Fruit fly (Drosophila melanogaster) whole organism, embryonic: ENCODE results near the gene CG2147.

Experiments
- Adf1 ChIP-seq: fragments of 200-800 bp; sonication (Bioruptor generic); IDR thresholded peaks from 2 replicates; pipeline ENCODE4 v1.3.6; 2022; ENCODE audit warnings: missing biosample characterization, missing genetic modification characterization
- Aef1 ChIP-seq: fragments of 200-800 bp; sonication (Bioruptor generic); IDR thresholded peaks from 3 replicates; pipeline ENCODE4 v1.3.6; 2022; ENCODE audit warnings: missing biosample characterization, missing genetic modification characterization
- CG12219 ChIP-seq: fragments of 200-800 bp; sonication (Bioruptor generic); optimal IDR thresholded peaks from 3 replicates; lab custom pipeline; 2018; ENCODE audit warnings: missing biosample characterization, mild to moderate bottlenecking, missing genetic modification characterization
- CG1233 ChIP-seq: fragments of 200-800 bp; sonication (Bioruptor generic); optimal IDR thresholded peaks from 4 replicates; lab custom pipeline; 2018; ENCODE audit warnings: missing biosample characterization, mild to moderate bottlenecking, missing genetic modification characterization
- CG12769 ChIP-seq: fragments of 200-800 bp; sonication (Bioruptor generic); optimal IDR thresholded peaks from 2 replicates; lab custom pipeline; 2019; ENCODE audit warnings: missing biosample characterization, mild to moderate bottlenecking, missing genetic modification characterization, moderate library complexity
- CG13894 ChIP-seq: fragments of 200-800 bp; sonication (Bioruptor generic); optimal IDR thresholded peaks from 3 replicates; lab custom pipeline; 2018; ENCODE audit warnings: missing biosample characterization, mild to moderate bottlenecking, missing genetic modification characterization, moderate library complexity
- CG1832 ChIP-seq: fragments of 200-800 bp; sonication (Bioruptor generic); optimal IDR thresholded peaks from 2 replicates; lab custom pipeline; 2017; ENCODE audit warnings: missing biosample characterization, mild to moderate bottlenecking, missing genetic modification characterization, inconsistent platforms
- CG2199 ChIP-seq: fragments of 200-800 bp; sonication (Bioruptor generic); IDR thresholded peaks from 3 replicates; pipeline ENCODE4 v1.3.6; 2022; ENCODE audit warnings: missing biosample characterization, missing genetic modification characterization
- CG2889 ChIP-seq: fragments of 200-800 bp; sonication (Bioruptor generic); IDR thresholded peaks from 3 replicates; pipeline ENCODE4 v1.3.6; 2022; ENCODE audit warnings: missing biosample characterization, missing genetic modification characterization
- CG32772 ChIP-seq: fragments of 200-800 bp; sonication (Bioruptor generic); IDR thresholded peaks from 2 replicates; pipeline ENCODE4 v1.3.6; 2022; ENCODE audit warnings: missing biosample characterization, missing genetic modification characterization
- CG3281 ChIP-seq: fragments of 200-800 bp; sonication (Bioruptor generic); optimal IDR thresholded peaks from 3 replicates; lab custom pipeline; 2017; ENCODE audit warnings: missing biosample characterization, mild to moderate bottlenecking, missing genetic modification characterization
- CG3995 ChIP-seq: fragments of 200-800 bp; sonication (Bioruptor generic); optimal IDR thresholded peaks from 3 replicates; lab custom pipeline; 2016; ENCODE audit warnings: missing biosample characterization, missing genetic modification characterization
- CG4360 ChIP-seq: fragments of 200-800 bp; sonication (Bioruptor generic); IDR thresholded peaks from 2 replicates; pipeline ENCODE4 v1.3.6; 2022; ENCODE audit warnings: missing biosample characterization, missing genetic modification characterization
- CG6654 ChIP-seq: fragments of 200-800 bp; sonication (Bioruptor generic); optimal IDR thresholded peaks from 2 replicates; lab custom pipeline; 2017; ENCODE audit warnings: missing biosample characterization, mild to moderate bottlenecking, missing genetic modification characterization
- CG7839 ChIP-seq: fragments of 200-800 bp; sonication (Bioruptor generic); optimal IDR thresholded peaks from 3 replicates; lab custom pipeline; 2018; ENCODE audit warnings: missing biosample characterization, mild to moderate bottlenecking, missing genetic modification characterization, moderate library complexity
- CG8924 ChIP-seq: fragments of 200-800 bp; optimal IDR thresholded peaks from 3 replicates; lab custom pipeline; 2019; ENCODE audit warnings: missing biosample characterization, mild to moderate bottlenecking, missing genetic modification characterization, moderate library complexity
- CG9437 ChIP-seq: fragments of 200-800 bp; sonication (Bioruptor generic); optimal IDR thresholded peaks from 2 replicates; lab custom pipeline; 2018; ENCODE audit warnings: missing biosample characterization, mild to moderate bottlenecking, missing genetic modification characterization
- CG9932 ChIP-seq: fragments of 200-800 bp; sonication (Bioruptor generic); IDR thresholded peaks from 2 replicates; pipeline ENCODE4 v1.3.6; 2022; ENCODE audit warnings: missing biosample characterization, missing genetic modification characterization
- Eip74EF ChIP-seq, 2 experiments: fragments of 200-800 bp in 1 of 2; fragments of >200 bp in 1 of 2; sonication (Bioruptor generic) in 1 of 2; optimal IDR thresholded peaks; 2 replicates each; lab custom pipeline; 2017 to 2019; ENCODE audit warnings: missing biosample characterization in 2 of 2, missing genetic modification characterization in 2 of 2, mild to moderate bottlenecking in 1 of 2, moderate library complexity in 1 of 2
- Med ChIP-seq: fragments of 200-800 bp; sonication (Bioruptor generic); peaks from one replicate; lab custom pipeline; 2016; ENCODE audit warnings: missing biosample characterization, missing genetic modification characterization, mild to moderate bottlenecking, inconsistent platforms, moderate library complexity
- Nf-YC ChIP-seq: fragments of 200-800 bp; optimal IDR thresholded peaks from 3 replicates; lab custom pipeline; 2019; ENCODE audit warnings: missing biosample characterization, mild to moderate bottlenecking, missing genetic modification characterization, moderate library complexity
- Rfx ChIP-seq: fragments of 200-800 bp; sonication (Bioruptor generic); IDR thresholded peaks from 2 replicates; pipeline ENCODE4 v1.3.6; 2022; ENCODE audit warnings: missing biosample characterization, missing genetic modification characterization
- Trl ChIP-seq, 3 experiments: fragments of >200 bp in 2 of 3; fragments of 200-800 bp in 1 of 3; sonication (Bioruptor generic) in 1 of 3; optimal IDR thresholded peaks; 2 replicates in 1 of 3; 3 replicates in 2 of 3; lab custom pipeline; 2016 to 2017; ENCODE audit warnings: missing biosample characterization in 1 of 3, missing genetic modification characterization in 1 of 3
- abd-A ChIP-seq: fragments of 200-800 bp; sonication (Bioruptor generic); optimal IDR thresholded peaks from 3 replicates; lab custom pipeline; 2019; ENCODE audit warnings: missing biosample characterization, mild to moderate bottlenecking, missing genetic modification characterization, moderate library complexity
- bigmax ChIP-seq: fragments of 200-800 bp; sonication (Bioruptor generic); optimal IDR thresholded peaks from 2 replicates; lab custom pipeline; 2018; ENCODE audit warnings: missing biosample characterization, mild to moderate bottlenecking, missing genetic modification characterization
- caup ChIP-seq: fragments of 200-800 bp; sonication (Bioruptor generic); optimal IDR thresholded peaks from 3 replicates; lab custom pipeline; 2017; ENCODE audit warnings: missing biosample characterization, mild to moderate bottlenecking, missing genetic modification characterization, moderate library complexity; ENCODE audit not compliant: severe bottlenecking
- cg ChIP-seq: fragments of 200-800 bp; sonication (Bioruptor generic); optimal IDR thresholded peaks from 3 replicates; lab custom pipeline; 2019; ENCODE audit warnings: missing biosample characterization, mild to moderate bottlenecking, missing genetic modification characterization, moderate library complexity
- chinmo ChIP-seq: fragments of 200-800 bp; sonication (Bioruptor generic); IDR thresholded peaks from 4 replicates; pipeline ENCODE4 v1.3.6; 2022; ENCODE audit warnings: missing biosample characterization, missing genetic modification characterization; ENCODE audit not compliant: partially characterized antibody
- crol ChIP-seq: fragments of 200-800 bp; sonication (Bioruptor generic); IDR thresholded peaks from 2 replicates; pipeline ENCODE4 v1.3.6; 2022; ENCODE audit warnings: missing biosample characterization, missing genetic modification characterization
- klu ChIP-seq: fragments of 200-800 bp; sonication (Bioruptor generic); IDR thresholded peaks from 2 replicates; pipeline ENCODE4 v1.3.6; 2022; ENCODE audit warnings: missing biosample characterization, missing genetic modification characterization
- kni ChIP-seq: fragments of 200-800 bp; sonication (Bioruptor generic); optimal IDR thresholded peaks from 3 replicates; lab custom pipeline; 2017; ENCODE audit warnings: mild to moderate bottlenecking, missing biosample characterization, missing genetic modification reagents, missing genetic modification characterization
- mirr ChIP-seq: fragments of 200-800 bp; sonication (Bioruptor generic); optimal IDR thresholded peaks from 3 replicates; lab custom pipeline; 2018; ENCODE audit warnings: missing biosample characterization, mild to moderate bottlenecking, missing genetic modification characterization
- oc ChIP-seq: fragments of 200-800 bp; sonication (Bioruptor generic); optimal IDR thresholded peaks from 2 replicates; lab custom pipeline; 2018; ENCODE audit warnings: missing biosample characterization, mild to moderate bottlenecking, missing genetic modification characterization, moderate library complexity
- pan ChIP-seq, 4 experiments: fragments of >200 bp in 3 of 4; fragments of 200-800 bp in 1 of 4; sonication (Bioruptor generic) in 1 of 4; optimal IDR thresholded peaks in 3 of 4; IDR thresholded peaks in 1 of 4; 2 replicates each; pipeline versions ENCODE4 v1.3.6 to Lab custom; 2017 to 2022; ENCODE audit warnings: missing biosample characterization in 2 of 4, missing genetic modification characterization in 2 of 4, mixed read lengths in 1 of 4
- pita ChIP-seq: fragments of 200-800 bp; sonication (Bioruptor generic); optimal IDR thresholded peaks from 2 replicates; lab custom pipeline; 2017; ENCODE audit warnings: missing biosample characterization, mild to moderate bottlenecking, missing genetic modification characterization
- rib ChIP-seq: fragments of 200-800 bp; sonication (Bioruptor generic); IDR thresholded peaks from 2 replicates; pipeline ENCODE4 v1.3.6; 2022; ENCODE audit warnings: missing biosample characterization, missing genetic modification characterization
- sd ChIP-seq: fragments of 200-800 bp; sonication (Bioruptor generic); optimal IDR thresholded peaks from 3 replicates; lab custom pipeline; 2018; ENCODE audit warnings: missing biosample characterization, mild to moderate bottlenecking, missing genetic modification characterization, moderate library complexity
- sens ChIP-seq: fragments of 200-800 bp; sonication (Bioruptor generic); peaks from one replicate; lab custom pipeline; 2016; ENCODE audit warnings: missing biosample characterization, missing genetic modification characterization
- slbo ChIP-seq: fragments of 200-800 bp; sonication (Bioruptor generic); IDR thresholded peaks from 2 replicates; pipeline ENCODE4 v1.3.6; 2022; ENCODE audit warnings: missing biosample characterization, missing genetic modification characterization
- so ChIP-seq: fragments of 200-800 bp; sonication (Bioruptor generic); IDR thresholded peaks from 3 replicates; pipeline ENCODE4 v1.3.6; 2022; ENCODE audit warnings: missing biosample characterization, missing genetic modification characterization
- sqz ChIP-seq: fragments of 200-800 bp; sonication (Bioruptor generic); optimal IDR thresholded peaks from 3 replicates; lab custom pipeline; 2018; ENCODE audit warnings: missing biosample characterization, mild to moderate bottlenecking, missing genetic modification characterization
- vvl ChIP-seq: fragments of 200-800 bp; sonication (Bioruptor generic); IDR thresholded peaks from 2 replicates; pipeline ENCODE4 v1.3.6; 2022; ENCODE audit warnings: missing biosample characterization, missing genetic modification characterization

CG2147 gene

dm6 chrX:8193017-8193556, 47.4 kb upstream of the CG2147 start (continued):
- TF ChIP-seq Eip74EF (GFP tag; optimal IDR thresholded peaks at IDR 0.05; lab: Kevin White, UChicago) (peak in 1 of 2 experiments; percentile 29), caup (GFP tag; lab: Kevin White, UChicago) (no peak), CG1832 (GFP tag; lab: Kevin White, UChicago) (peak; percentile 70), mirr (GFP tag; lab: Kevin White, UChicago) (peak; percentile 5), CG3995 (GFP tag; lab: Kevin White, UChicago) (no peak), CG9437 (GFP tag; lab: Kevin White, UChicago) (no peak), CG2199 (GFP tag; lab: Robert Waterston, UW) (0 out of 3 replicates have a peak, but pooled peaks have one; percentile 53)

- peak; percentile 49 for TF ChIP-seq CG13894 (tag; lab: Kevin White, UChicago)
- peak; percentile 86 for TF ChIP-seq abd-A (tag; lab: Kevin White, UChicago)
- peak; percentile 74 for TF ChIP-seq oc
- TF ChIP-seq crol, result peak; percentile 43; the same call in 1 of the 2 replicates
- TF ChIP-seq vvl (GFP tag; lab: Robert Waterston, UW), result 0 out of 2 replicates have a peak, but pooled peaks have one; percentile 19
- TF ChIP-seq sens (GFP tag; lab: Kevin White, UChicago), result peak; percentile 29
- TF ChIP-seq CG2889 (GFP tag; lab: Robert Waterston, UW), result no peak
- peak; percentile 58 for TF ChIP-seq Aef1 (GFP tag; lab: Robert Waterston, UW)
- peak; percentile 63 for TF ChIP-seq CG12769 (tag; lab: Kevin White, UChicago)
- TF ChIP-seq CG6654 (GFP tag; lab: Kevin White, UChicago), result peak; percentile 95
- TF ChIP-seq pita (GFP tag; lab: Kevin White, UChicago), result no peak
- no peak for TF ChIP-seq CG1233 (GFP tag; lab: Kevin White, UChicago)
- peak; percentile 80 for TF ChIP-seq CG4360 (GFP tag; lab: Robert Waterston, UW)
- peak; percentile 11 for TF ChIP-seq cg (GFP tag; lab: Kevin White, UChicago)
- TF ChIP-seq sd (tag; lab: Kevin White, UChicago), result peak; percentile 55
- peak; percentile 71 for TF ChIP-seq Med (GFP tag; lab: Kevin White, UChicago)
- peak; percentile 47 for TF ChIP-seq CG1832 (GFP tag; lab: Kevin White, UChicago)
- no peak for TF ChIP-seq CG8924
- peak; percentile 25 for TF ChIP-seq Nf-YC
- peak; percentile 49 for TF ChIP-seq sqz (GFP tag; lab: Kevin White, UChicago)
- peak; percentile 81 for TF ChIP-seq bigmax
- peak; percentile 83; the same call in 3 of the 4 replicates for TF ChIP-seq chinmo (GFP tag; lab: Robert Waterston, UW)
- TF ChIP-seq klu (GFP tag; lab: Robert Waterston, UW), result no peak
- TF ChIP-seq, all 482 proteins: peak for 18
Measured at dm6 chrX:8194559-8194958, 45.9 kb upstream of the CG2147 start.

dm6 chrX:8195449-8196156, 44.9 kb upstream of the CG2147 start:
- TF ChIP-seq vvl (GFP tag; lab: Robert Waterston, UW) (0 out of 2 replicates have a peak, but pooled peaks have one; percentile 8), Rfx (GFP tag; lab: Robert Waterston, UW) (peak; percentile 35; the same call in 1 of the 2 replicates), kni (GFP tag; lab: Kevin White, UChicago) (peak; percentile 51), CG1832 (GFP tag; lab: Kevin White, UChicago) (peak; percentile 62), Adf1 (GFP tag; lab: Robert Waterston, UW) (0 out of 2 replicates have a peak, but pooled peaks have one; percentile 21), so (GFP tag; lab: Robert Waterston, UW) (no peak), pan (optimal IDR thresholded peaks at IDR 0.05; lab: Kevin White, UChicago) (no peak), pan (GFP tag; optimal IDR thresholded peaks at IDR 0.05 in 1 of 2, IDR thresholded peaks at IDR 0.05 in 1 of 2) (peak in 1 of 2 experiments; percentile 9), sqz (GFP tag; lab: Kevin White, UChicago) (peak; percentile 60), CG9932 (GFP tag; lab: Robert Waterston, UW) (peak; percentile 6; the same call in 1 of the 2 replicates), Trl (optimal IDR thresholded peaks at IDR 0.05; lab: Kevin White, UChicago) (peak in 1 of 2 experiments; percentile 10), Trl (GFP tag; optimal IDR thresholded peaks at IDR 0.05; lab: Kevin White, UChicago) (no peak), chinmo (GFP tag; lab: Robert Waterston, UW) (peak; percentile 75; the same call in 1 of the 4 replicates), CG32772 (GFP tag; lab: Robert Waterston, UW) (peak; percentile 30; the same call in 1 of the 2 replicates), sd (tag; lab: Kevin White, UChicago) (peak; percentile 95), CG7839 (tag; lab: Kevin White, UChicago) (no peak), CG3281 (GFP tag; lab: Kevin White, UChicago) (no peak), sens (GFP tag; lab: Kevin White, UChicago) (peak; percentile 26), slbo (GFP tag; lab: Robert Waterston, UW) (peak; percentile 39; the same call in 1 of the 2 replicates), rib (GFP tag; lab: Robert Waterston, UW) (no peak), CG12219 (no peak)
